Worm (Caenorhabditis elegans) whole organism, L3 larva: Measurements from ENCODE around the gene rec-8.

ENCODE experiments used
- R02D3.7 ChIP-seq: fragments of 150-350 bp; optimal IDR thresholded peaks from 2 replicates; lab custom pipeline; 2014; ENCODE audit warnings: missing biosample characterization, missing genetic modification characterization
- ZK546.5 ChIP-seq: sonication (generic microtip); optimal IDR thresholded peaks from 2 replicates; lab custom pipeline; 2017; ENCODE audit warnings: missing biosample characterization, missing genetic modification characterization
- ama-1 ChIP-seq: fragments of 150-350 bp; optimal IDR thresholded peaks from 2 replicates; lab custom pipeline; 2018
- ceh-28 ChIP-seq: fragments of 150-350 bp; optimal IDR thresholded peaks from 2 replicates; lab custom pipeline; 2014; ENCODE audit warnings: missing biosample characterization, missing genetic modification reagents, missing genetic modification characterization
- daf-12 ChIP-seq: fragments of 150-350 bp; optimal IDR thresholded peaks from 2 replicates; lab custom pipeline; 2014; ENCODE audit warnings: missing biosample characterization, missing genetic modification reagents, missing genetic modification characterization
- egl-5 ChIP-seq: fragments of 150-350 bp; optimal IDR thresholded peaks from 2 replicates; lab custom pipeline; 2017; ENCODE audit warnings: missing biosample characterization, missing genetic modification reagents, missing genetic modification characterization, inconsistent platforms
- elt-1 ChIP-seq: fragments of 150-350 bp; optimal IDR thresholded peaks from 2 replicates; lab custom pipeline; 2014; ENCODE audit warnings: missing biosample characterization, missing genetic modification characterization
- elt-2 ChIP-seq: sonication (generic microtip); optimal IDR thresholded peaks from 2 replicates; lab custom pipeline; 2016; ENCODE audit warnings: missing genetic modification reagents, mild to moderate bottlenecking, missing genetic modification characterization, missing compliant biosample characterization
- hmg-11 ChIP-seq: sonication (generic microtip); optimal IDR thresholded peaks from 2 replicates; lab custom pipeline; 2016; ENCODE audit warnings: missing genetic modification characterization, missing compliant biosample characterization
- lin-15B ChIP-seq: fragments of 150-350 bp; optimal IDR thresholded peaks from 2 replicates; lab custom pipeline; 2014; ENCODE audit warnings: missing biosample characterization, missing genetic modification characterization
- lin-39 ChIP-seq: fragments of 150-350 bp; optimal IDR thresholded peaks from 2 replicates; lab custom pipeline; 2018; ENCODE audit warnings: missing biosample characterization, missing genetic modification reagents, missing genetic modification characterization
- nfya-1 ChIP-seq: sonication (generic microtip); optimal IDR thresholded peaks from 2 replicates; lab custom pipeline; 2017; ENCODE audit warnings: missing genetic modification characterization, mild to moderate bottlenecking, missing compliant biosample characterization, antibody characterized with exemption, moderate library complexity; ENCODE audit not compliant: insufficient read depth
- nhr-11 ChIP-seq: fragments of 150-350 bp; optimal IDR thresholded peaks from 2 replicates; lab custom pipeline; 2014; ENCODE audit warnings: missing biosample characterization, missing genetic modification characterization
- nhr-12 ChIP-seq: fragments of 150-350 bp; optimal IDR thresholded peaks from 2 replicates; lab custom pipeline; 2014; ENCODE audit warnings: missing biosample characterization, missing genetic modification characterization
- nhr-23 ChIP-seq: fragments of 150-350 bp; optimal IDR thresholded peaks from 2 replicates; lab custom pipeline; 2014; ENCODE audit warnings: missing biosample characterization, missing genetic modification reagents, missing genetic modification characterization
- nhr-237 ChIP-seq: fragments of 150-350 bp; optimal IDR thresholded peaks from 2 replicates; lab custom pipeline; 2014; ENCODE audit warnings: missing biosample characterization, missing genetic modification characterization
- nhr-25 ChIP-seq: sonication (generic microtip); optimal IDR thresholded peaks from 2 replicates; lab custom pipeline; 2017; ENCODE audit warnings: missing biosample characterization, missing genetic modification characterization
- nhr-43 ChIP-seq: sonication (generic microtip); optimal IDR thresholded peaks from 2 replicates; lab custom pipeline; 2016; ENCODE audit warnings: mild to moderate bottlenecking, missing genetic modification characterization, missing compliant biosample characterization; ENCODE audit not compliant: poor library complexity, severe bottlenecking
- nhr-67 ChIP-seq: fragments of 150-350 bp; optimal IDR thresholded peaks from 2 replicates; lab custom pipeline; 2014; ENCODE audit warnings: missing biosample characterization, missing genetic modification characterization
- nhr-76 ChIP-seq: fragments of 150-350 bp; sonication (generic microtip); optimal IDR thresholded peaks from 5 replicates; lab custom pipeline; 2014; ENCODE audit warnings: missing biosample characterization, missing genetic modification characterization
- nhr-77 ChIP-seq: fragments of 150-350 bp; optimal IDR thresholded peaks from 2 replicates; lab custom pipeline; 2014; ENCODE audit warnings: missing biosample characterization, missing genetic modification characterization
- pha-4 ChIP-seq: fragments of 150-350 bp; optimal IDR thresholded peaks from 2 replicates; lab custom pipeline; 2014; ENCODE audit warnings: missing biosample characterization, missing genetic modification reagents, missing genetic modification characterization
- pqm-1 ChIP-seq: fragments of 150-350 bp; optimal IDR thresholded peaks from 2 replicates; lab custom pipeline; 2017; ENCODE audit warnings: missing biosample characterization, missing genetic modification characterization, inconsistent platforms
- skn-1 ChIP-seq: fragments of 150-350 bp; optimal IDR thresholded peaks from 2 replicates; lab custom pipeline; 2014; ENCODE audit warnings: missing biosample characterization, missing genetic modification characterization
- snpc-4 ChIP-seq: fragments of 150-350 bp; optimal IDR thresholded peaks from 2 replicates; lab custom pipeline; 2014; ENCODE audit warnings: missing biosample characterization, missing genetic modification characterization
- tbx-2 ChIP-seq: sonication (generic microtip); optimal IDR thresholded peaks from 2 replicates; lab custom pipeline; 2016; ENCODE audit warnings: mild to moderate bottlenecking, missing genetic modification characterization, missing compliant biosample characterization
- unc-62 ChIP-seq: fragments of 150-350 bp; sonication (generic microtip); optimal IDR thresholded peaks from 4 replicates; lab custom pipeline; 2014; ENCODE audit warnings: missing biosample characterization, missing genetic modification reagents, missing genetic modification characterization
- zag-1 ChIP-seq: fragments of 150-350 bp; optimal IDR thresholded peaks from 2 replicates; lab custom pipeline; 2014; ENCODE audit warnings: missing biosample characterization, missing genetic modification characterization
- ztf-11 ChIP-seq: fragments of 150-350 bp; optimal IDR thresholded peaks from 2 replicates; lab custom pipeline; 2014; ENCODE audit warnings: missing biosample characterization, missing genetic modification characterization

Gene rec-8

ce11 chrIV:13386043-13386442, 33.0 kb upstream of the rec-8 start, which contains the start of the genes Y62E10A.20, Y62E10A.23 and mdt-9 (continued):
- no peak for TF ChIP-seq nhr-76
- TF ChIP-seq pha-4: peak; percentile 87

ce11 chrIV:13383763-13384436, 30.9 kb upstream of the rec-8 start, which contains the start of gene rab-19:
rab-19 (minus strand) TSS chrIV:13384386.
- TF ChIP-seq elt-2 (tag; lab: Kevin White, UChicago): no peak
- TF ChIP-seq lin-15B (tag; lab: Kevin White, UChicago): peak; percentile 13
- TF ChIP-seq lin-39: peak; percentile 35
- peak; percentile 26 for TF ChIP-seq nfya-1
- TF ChIP-seq hmg-11: peak; percentile 65
- TF ChIP-seq, all 47 proteins: peak for 4

- TF ChIP-seq nhr-25 (tag; lab: Kevin White, UChicago): no peak
Measured at ce11 chrIV:13381823-13382222, 28.8 kb upstream of the rec-8 start, which contains the start of gene emc-3. emc-3 (minus strand) TSS chrIV:13381923.

- no peak for TF ChIP-seq ama-1 (lab: Kevin White, UChicago)
- no peak for TF ChIP-seq nhr-67 (tag; lab: Kevin White, UChicago)
- TF ChIP-seq nhr-237 (tag; lab: Kevin White, UChicago): no peak
Measured at ce11 chrIV:13380506-13380905, 27.5 kb upstream of the rec-8 start.

- TF ChIP-seq nfya-1 (no peak), elt-1 (tag; lab: Kevin White, UChicago) (no peak), ceh-28 (tag; lab: Kevin White, UChicago) (no peak), lin-15B (tag; lab: Kevin White, UChicago) (no peak), zag-1 (tag; lab: Kevin White, UChicago) (no peak), snpc-4 (tag; lab: Kevin White, UChicago) (no peak), daf-12 (tag; lab: Kevin White, UChicago) (no peak), nhr-43 (tag; lab: Kevin White, UChicago) (no peak), ama-1 (lab: Kevin White, UChicago) (no peak), nhr-11 (tag; lab: Kevin White, UChicago) (no peak), R02D3.7 (no peak), nhr-237 (tag; lab: Kevin White, UChicago) (no peak), nhr-23 (no peak), nhr-25 (tag; lab: Kevin White, UChicago) (no peak), ztf-11 (tag; lab: Kevin White, UChicago) (no peak), nhr-12 (tag; lab: Kevin White, UChicago) (no peak)
Measured at ce11 chrIV:13377716-13378115, 24.7 kb upstream of the rec-8 start, which contains the start of gene mau-8. mau-8 (plus strand) TSS chrIV:13378016.

ce11 chrIV:13374918-13375317, 21.9 kb upstream of the rec-8 start:
- TF ChIP-seq lin-39 (peak; percentile 10), hmg-11 (peak; percentile 36), nhr-67 (tag; lab: Kevin White, UChicago) (no peak)

- TF ChIP-seq egl-5 (tag; lab: Kevin White, UChicago) (no peak), unc-62 (GFP tag; lab: Kevin White, UChicago) (no peak), ZK546.5 (no peak), skn-1 (tag; lab: Kevin White, UChicago) (no peak), elt-2 (tag; lab: Kevin White, UChicago) (no peak), nhr-77 (no peak), nhr-76 (no peak), tbx-2 (tag; lab: Kevin White, UChicago) (no peak), nhr-11 (tag; lab: Kevin White, UChicago) (no peak), nhr-25 (tag; lab: Kevin White, UChicago) (no peak), ztf-11 (tag; lab: Kevin White, UChicago) (no peak), pqm-1 (tag; lab: Kevin White, UChicago) (no peak)
Measured at ce11 chrIV:13371699-13372098, 18.7 kb upstream of the rec-8 start, which contains the start of gene Y62E10A.6. Y62E10A.6 (plus strand) TSS chrIV:13371999.
